Fruit fly (Drosophila melanogaster) whole organism, embryonic: ENCODE measurements around the gene CG15534.

Source experiments
- CG10267 ChIP-seq: fragments of 200-800 bp; sonication (Bioruptor generic); optimal IDR thresholded peaks from 2 replicates; lab custom pipeline; 2018; ENCODE audit warnings: missing biosample characterization, mild to moderate bottlenecking, missing genetic modification characterization, moderate library complexity
- CG11247 ChIP-seq: fragments of 200-800 bp; sonication (Bioruptor generic); IDR thresholded peaks from 2 replicates; pipeline ENCODE4 v1.3.6; 2022; ENCODE audit warnings: missing biosample characterization, missing genetic modification characterization
- CG12659 ChIP-seq: fragments of 200-800 bp; sonication (Bioruptor generic); optimal IDR thresholded peaks from 3 replicates; lab custom pipeline; 2017; ENCODE audit warnings: mild to moderate bottlenecking, missing biosample characterization, missing genetic modification reagents, missing genetic modification characterization
- CG12942 ChIP-seq: fragments of 200-800 bp; sonication (Bioruptor generic); optimal IDR thresholded peaks from 3 replicates; lab custom pipeline; 2016; ENCODE audit warnings: missing biosample characterization, missing genetic modification characterization
- CG13287 ChIP-seq: fragments of 200-800 bp; sonication (Bioruptor generic); IDR thresholded peaks from 2 replicates; pipeline ENCODE4 v1.3.6; 2022; ENCODE audit warnings: missing biosample characterization, missing genetic modification characterization; ENCODE audit not compliant: partially characterized antibody
- CG14710 ChIP-seq: fragments of 200-800 bp; sonication (Bioruptor generic); optimal IDR thresholded peaks from 3 replicates; lab custom pipeline; 2019; ENCODE audit warnings: missing biosample characterization, mild to moderate bottlenecking, missing genetic modification characterization, moderate library complexity
- CG15514 ChIP-seq: fragments of 200-800 bp; sonication (Bioruptor generic); optimal IDR thresholded peaks from 3 replicates; lab custom pipeline; 2017; ENCODE audit warnings: missing biosample characterization, missing genetic modification characterization, mild to moderate bottlenecking, moderate library complexity, missing genetic modification reagents
- CG16813 ChIP-seq: fragments of 200-800 bp; sonication (Bioruptor generic); IDR thresholded peaks from 3 replicates; pipeline ENCODE4 v1.3.6; 2022; ENCODE audit warnings: missing biosample characterization, missing genetic modification characterization; ENCODE audit not compliant: partially characterized antibody
- CG17186 ChIP-seq: fragments of 200-800 bp; sonication (Bioruptor generic); optimal IDR thresholded peaks from 3 replicates; lab custom pipeline; 2017; ENCODE audit warnings: missing biosample characterization, missing genetic modification reagents, missing genetic modification characterization
- CG17802 ChIP-seq: fragments of 200-800 bp; sonication (Bioruptor generic); optimal IDR thresholded peaks from 2 replicates; lab custom pipeline; 2018; ENCODE audit warnings: missing biosample characterization, mild to moderate bottlenecking, missing genetic modification characterization, moderate library complexity
- CG2116 ChIP-seq: fragments of 200-800 bp; sonication (Bioruptor generic); optimal IDR thresholded peaks from 3 replicates; lab custom pipeline; 2018; ENCODE audit warnings: missing biosample characterization, mild to moderate bottlenecking, missing genetic modification characterization
- CG2120 ChIP-seq: fragments of 200-800 bp; sonication (Bioruptor generic); optimal IDR thresholded peaks from 3 replicates; lab custom pipeline; 2016; ENCODE audit warnings: missing biosample characterization, missing genetic modification characterization
- CG31441 ChIP-seq: fragments of 200-800 bp; sonication (Bioruptor generic); IDR thresholded peaks from 2 replicates; pipeline ENCODE4 v1.3.6; 2022; ENCODE audit warnings: missing biosample characterization, missing genetic modification characterization
- CG3163 ChIP-seq: fragments of 200-800 bp; sonication (Bioruptor generic); optimal IDR thresholded peaks from 3 replicates; lab custom pipeline; 2016; ENCODE audit warnings: missing biosample characterization, missing genetic modification characterization
- CG3995 ChIP-seq: fragments of 200-800 bp; sonication (Bioruptor generic); optimal IDR thresholded peaks from 3 replicates; lab custom pipeline; 2016; ENCODE audit warnings: missing biosample characterization, missing genetic modification characterization
- CG42726 ChIP-seq: fragments of 200-800 bp; sonication (Bioruptor generic); IDR thresholded peaks from 2 replicates; pipeline ENCODE4 v1.3.6; 2022; ENCODE audit warnings: missing biosample characterization, missing genetic modification characterization; ENCODE audit not compliant: partially characterized antibody
- CG4617 ChIP-seq: fragments of 200-800 bp; sonication (Bioruptor generic); optimal IDR thresholded peaks from 3 replicates; lab custom pipeline; 2016; ENCODE audit warnings: missing biosample characterization, missing genetic modification characterization, borderline replicate concordance
- CG9797 ChIP-seq: fragments of 200-800 bp; sonication (Bioruptor generic); optimal IDR thresholded peaks from 3 replicates; lab custom pipeline; 2018; ENCODE audit warnings: missing biosample characterization, mild to moderate bottlenecking, missing genetic modification characterization
- CoRest ChIP-seq: fragments of 200-800 bp; sonication (Bioruptor generic); optimal IDR thresholded peaks from 3 replicates; lab custom pipeline; 2018; ENCODE audit warnings: missing biosample characterization, mild to moderate bottlenecking, missing genetic modification characterization, moderate library complexity
- CrebB ChIP-seq: fragments of 200-800 bp; sonication (Bioruptor generic); optimal IDR thresholded peaks from 3 replicates; lab custom pipeline; 2018; ENCODE audit warnings: missing biosample characterization, mild to moderate bottlenecking, missing genetic modification characterization
- D ChIP-seq, 2 experiments: fragments of 200-800 bp in 1 of 2; fragments of >200 bp in 1 of 2; sonication (Bioruptor generic) in 1 of 2; optimal IDR thresholded peaks; 2 replicates in 1 of 2; 3 replicates in 1 of 2; lab custom pipeline; 2017; ENCODE audit warnings: mild to moderate bottlenecking in 1 of 2, missing biosample characterization in 1 of 2, missing genetic modification characterization in 1 of 2, missing genetic modification reagents in 1 of 2
- Dll ChIP-seq: fragments of 200-800 bp; sonication (Bioruptor generic); IDR thresholded peaks from 4 replicates; pipeline ENCODE4 v1.3.6; 2022; ENCODE audit warnings: missing biosample characterization, missing genetic modification characterization; ENCODE audit not compliant: partially characterized antibody
- Dref ChIP-seq: fragments of 200-800 bp; sonication (Bioruptor generic); IDR thresholded peaks from 2 replicates; pipeline ENCODE4 v1.3.6; 2022; ENCODE audit warnings: missing biosample characterization, missing genetic modification characterization
- Drgx ChIP-seq: fragments of 200-800 bp; sonication (Bioruptor generic); IDR thresholded peaks from 2 replicates; pipeline ENCODE4 v1.3.6; 2022; ENCODE audit warnings: missing biosample characterization, missing genetic modification characterization
- E2f2 ChIP-seq: fragments of 200-800 bp; sonication (Bioruptor generic); IDR thresholded peaks from 2 replicates; pipeline ENCODE4 v1.3.6; 2022; ENCODE audit warnings: missing biosample characterization, missing genetic modification characterization
- Elba2 ChIP-seq: fragments of 200-800 bp; sonication (Bioruptor generic); optimal IDR thresholded peaks from 3 replicates; lab custom pipeline; 2016; ENCODE audit warnings: missing biosample characterization, missing genetic modification characterization
- Ets97D ChIP-seq: fragments of 200-800 bp; sonication (Bioruptor generic); optimal IDR thresholded peaks from 3 replicates; lab custom pipeline; 2016; ENCODE audit warnings: missing biosample characterization, missing genetic modification characterization
- Med ChIP-seq: fragments of 200-800 bp; sonication (Bioruptor generic); peaks from one replicate; lab custom pipeline; 2016; ENCODE audit warnings: missing biosample characterization, missing genetic modification characterization, mild to moderate bottlenecking, inconsistent platforms, moderate library complexity
- Meics ChIP-seq: fragments of 200-800 bp; sonication (Bioruptor generic); optimal IDR thresholded peaks from 2 replicates; lab custom pipeline; 2017; ENCODE audit warnings: missing biosample characterization, mild to moderate bottlenecking, missing genetic modification characterization
- NC2α ChIP-seq: fragments of 200-800 bp; sonication (Bioruptor generic); optimal IDR thresholded peaks from 2 replicates; lab custom pipeline; 2016; ENCODE audit warnings: missing biosample characterization, missing genetic modification characterization
- Optix ChIP-seq: fragments of 200-800 bp; sonication (Bioruptor generic); IDR thresholded peaks from 3 replicates; pipeline ENCODE4 v1.3.6; 2022; ENCODE audit warnings: missing biosample characterization, missing genetic modification characterization
- Rfx ChIP-seq: fragments of 200-800 bp; sonication (Bioruptor generic); IDR thresholded peaks from 2 replicates; pipeline ENCODE4 v1.3.6; 2022; ENCODE audit warnings: missing biosample characterization, missing genetic modification characterization
- Scr ChIP-seq: fragments of 200-800 bp; sonication (Bioruptor generic); IDR thresholded peaks from 2 replicates; pipeline ENCODE4 v1.3.6; 2022; ENCODE audit warnings: missing biosample characterization, missing genetic modification characterization; ENCODE audit not compliant: partially characterized antibody
- Sin3A ChIP-seq: fragments of >200 bp; optimal IDR thresholded peaks from 2 replicates; lab custom pipeline; 2018
- ato ChIP-seq: fragments of 200-800 bp; sonication (Bioruptor generic); IDR thresholded peaks from 2 replicates; pipeline ENCODE4 v1.3.6; 2022; ENCODE audit warnings: missing biosample characterization, missing genetic modification characterization; ENCODE audit not compliant: partially characterized antibody
- dmrt11E ChIP-seq: fragments of 200-800 bp; sonication (Bioruptor generic); optimal IDR thresholded peaks from 3 replicates; lab custom pipeline; 2018; ENCODE audit warnings: missing biosample characterization, mild to moderate bottlenecking, missing genetic modification characterization, moderate library complexity
- gfzf ChIP-seq: fragments of 200-800 bp; sonication (Bioruptor generic); optimal IDR thresholded peaks from 2 replicates; lab custom pipeline; 2016; ENCODE audit warnings: missing biosample characterization, mild to moderate bottlenecking, missing genetic modification characterization, moderate library complexity
- hbn ChIP-seq: fragments of 200-800 bp; sonication (Bioruptor generic); IDR thresholded peaks from 2 replicates; pipeline ENCODE4 v1.3.6; 2022; ENCODE audit warnings: missing biosample characterization, missing genetic modification characterization; ENCODE audit not compliant: partially characterized antibody
- jumu ChIP-seq: fragments of 200-800 bp; sonication (Bioruptor generic); optimal IDR thresholded peaks from 3 replicates; lab custom pipeline; 2016; ENCODE audit warnings: missing biosample characterization, missing genetic modification characterization
- mirr ChIP-seq: fragments of 200-800 bp; sonication (Bioruptor generic); optimal IDR thresholded peaks from 3 replicates; lab custom pipeline; 2018; ENCODE audit warnings: missing biosample characterization, mild to moderate bottlenecking, missing genetic modification characterization
- nerfin-1 ChIP-seq: fragments of 200-800 bp; sonication (Bioruptor generic); optimal IDR thresholded peaks from 3 replicates; lab custom pipeline; 2019; ENCODE audit warnings: missing biosample characterization, mild to moderate bottlenecking, missing genetic modification characterization, moderate library complexity
- phol ChIP-seq: fragments of 200-800 bp; sonication (Bioruptor generic); optimal IDR thresholded peaks from 3 replicates; lab custom pipeline; 2018; ENCODE audit warnings: missing biosample characterization, mild to moderate bottlenecking, missing genetic modification characterization, moderate library complexity
- shn ChIP-seq: fragments of 200-800 bp; sonication (Bioruptor generic); optimal IDR thresholded peaks from 3 replicates; lab custom pipeline; 2016; ENCODE audit warnings: missing biosample characterization, missing genetic modification characterization
- sqz ChIP-seq: fragments of 200-800 bp; sonication (Bioruptor generic); optimal IDR thresholded peaks from 3 replicates; lab custom pipeline; 2018; ENCODE audit warnings: missing biosample characterization, mild to moderate bottlenecking, missing genetic modification characterization
- trem ChIP-seq: fragments of 200-800 bp; optimal IDR thresholded peaks from 3 replicates; lab custom pipeline; 2019; ENCODE audit warnings: missing biosample characterization, mild to moderate bottlenecking, missing genetic modification characterization, moderate library complexity
- unc-4 ChIP-seq: fragments of 200-800 bp; sonication (Bioruptor generic); IDR thresholded peaks from 2 replicates; pipeline ENCODE4 v1.3.6; 2022; ENCODE audit warnings: missing biosample characterization, missing genetic modification characterization; ENCODE audit not compliant: partially characterized antibody
- usp ChIP-seq: fragments of >200 bp; optimal IDR thresholded peaks from 2 replicates; lab custom pipeline; 2017; ENCODE audit warnings: missing biosample characterization, missing genetic modification characterization
- vvl ChIP-seq: fragments of 200-800 bp; sonication (Bioruptor generic); IDR thresholded peaks from 2 replicates; pipeline ENCODE4 v1.3.6; 2022; ENCODE audit warnings: missing biosample characterization, missing genetic modification characterization

CG15534 gene

DNA sequence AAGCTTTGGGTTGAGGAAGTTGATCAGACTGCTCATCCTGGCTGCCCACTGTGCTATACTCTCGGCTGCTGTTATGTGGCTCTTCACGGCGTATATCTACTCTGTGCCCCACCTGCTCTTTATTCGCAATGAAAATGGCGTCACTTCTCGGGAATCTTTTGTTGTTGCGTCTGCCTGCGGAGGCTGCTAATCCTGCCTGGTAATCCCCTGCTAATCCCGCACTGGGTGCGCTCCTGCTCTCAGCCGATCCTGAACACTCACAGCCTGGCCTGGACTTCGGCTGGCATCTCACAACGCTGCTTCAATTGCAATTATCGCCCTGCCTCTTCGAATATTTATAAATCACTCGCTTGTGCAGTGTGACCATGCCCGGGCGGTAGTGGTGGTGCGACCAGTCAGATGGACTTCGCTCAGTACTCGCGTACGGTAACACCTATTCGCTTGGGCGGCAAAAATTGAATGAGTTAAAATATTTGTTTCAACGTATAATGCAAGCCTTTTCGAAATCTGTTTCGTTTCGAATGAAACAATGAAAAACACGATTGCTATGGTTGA, 4.0 kb upstream of the CG15534 start, which contains the start of gene CG2218 (continued):
- TF ChIP-seq Dll (peak; percentile 53; the same call in 2 of the 4 replicates), CoRest (tag; lab: Kevin White, UChicago) (peak; percentile 31), Med (GFP tag; lab: Kevin White, UChicago) (peak; percentile 88), Optix (no peak), usp (GFP tag; lab: Kevin White, UChicago) (no peak), CG42726 (GFP tag; lab: Robert Waterston, UW) (peak; percentile 57; the same call in 1 of the 2 replicates), CrebB (tag; lab: Kevin White, UChicago) (peak; percentile 29), Rfx (GFP tag; lab: Robert Waterston, UW) (peak; percentile 44), unc-4 (GFP tag; lab: Robert Waterston, UW) (0 out of 2 replicates have a peak, but pooled peaks have one; percentile 19), ato (GFP tag; lab: Robert Waterston, UW) (peak; percentile 55; the same call in 1 of the 2 replicates), CG2116 (GFP tag; lab: Kevin White, UChicago) (peak; percentile 49), CG4617 (GFP tag; lab: Kevin White, UChicago) (peak; percentile 87), CG17802 (no peak), D (optimal IDR thresholded peaks at IDR 0.05; lab: Kevin White, UChicago) (peak; percentile 10), D (GFP tag; optimal IDR thresholded peaks at IDR 0.05; lab: Kevin White, UChicago) (no peak), E2f2 (GFP tag; lab: Robert Waterston, UW) (peak; percentile 99), CG12942 (GFP tag; lab: Kevin White, UChicago) (no peak), dmrt11E (tag; lab: Kevin White, UChicago) (no peak), hbn (0 out of 2 replicates have a peak, but pooled peaks have one; percentile 23), CG31441 (GFP tag; lab: Robert Waterston, UW) (no peak), Drgx (GFP tag; lab: Robert Waterston, UW) (no peak), trem (tag; lab: Kevin White, UChicago) (peak; percentile 76), Dref (peak; percentile 48), Ets97D (GFP tag; lab: Kevin White, UChicago) (peak; percentile 71), vvl (GFP tag; lab: Robert Waterston, UW) (peak; percentile 28; the same call in 1 of the 2 replicates), CG14710 (tag; lab: Kevin White, UChicago) (peak; percentile 65), Sin3A (peak; percentile 46), CG17186 (GFP tag; lab: Kevin White, UChicago) (peak; percentile 64), CG12659 (peak; percentile 52), CG2120 (GFP tag; lab: Kevin White, UChicago) (peak; percentile 19), CG10267 (peak; percentile 47), CG11247 (GFP tag; lab: Robert Waterston, UW) (no peak), CG15514 (GFP tag; lab: Kevin White, UChicago) (peak; percentile 70), CG13287 (GFP tag; lab: Robert Waterston, UW) (peak; percentile 49; the same call in 1 of the 2 replicates), mirr (GFP tag; lab: Kevin White, UChicago) (peak; percentile 43), phol (tag; lab: Kevin White, UChicago) (peak; percentile 91), Meics (GFP tag; lab: Kevin White, UChicago) (no peak), gfzf (GFP tag; lab: Kevin White, UChicago) (peak; percentile 95), CG3995 (GFP tag; lab: Kevin White, UChicago) (peak; percentile 80), Scr (GFP tag; lab: Robert Waterston, UW) (peak; percentile 50; the same call in 1 of the 2 replicates), CG9797 (GFP tag; lab: Kevin White, UChicago) (peak; percentile 99), Elba2 (no peak), CG3163 (GFP tag; lab: Kevin White, UChicago) (peak; percentile 22), shn (GFP tag; lab: Kevin White, UChicago) (no peak), sqz (GFP tag; lab: Kevin White, UChicago) (no peak), NC2α (peak; percentile 1), CG16813 (GFP tag; lab: Robert Waterston, UW) (peak; percentile 34; the same call in 2 of the 3 replicates), jumu (GFP tag; lab: Kevin White, UChicago) (peak; percentile 24), nerfin-1 (tag; lab: Kevin White, UChicago) (peak; percentile 31)
